Worm (Caenorhabditis elegans) whole organism, midembryonic: ENCODE measurements around the gene T01D3.1.

Experiments
- T22C8.4 ChIP-seq: fragments of 200-800 bp; sonication (Bioruptor generic); IDR thresholded peaks from 2 replicates; pipeline ENCODE4 v1.3.6; 2022; ENCODE audit warnings: missing genetic modification characterization, missing compliant biosample characterization
- klf-2 ChIP-seq: fragments of 200-800 bp; sonication (Bioruptor generic); conservative IDR thresholded peaks from 2 replicates; pipeline ENCODE4 v1.3.6; 2022; ENCODE audit warnings: missing genetic modification reagents, missing genetic modification characterization, missing compliant biosample characterization
- ref-1 ChIP-seq: fragments of 200-800 bp; sonication (Bioruptor generic); conservative IDR thresholded peaks from 2 replicates; pipeline ENCODE4 v1.3.6; 2022; ENCODE audit warnings: missing genetic modification reagents, missing genetic modification characterization, missing compliant biosample characterization

ce11 chrV:13659219-13659618 is 30.5 kb upstream of the T01D3.1 start:
- no peak for TF ChIP-seq klf-2 (GFP tag; lab: Robert Waterston, UW)
- TF ChIP-seq T22C8.4 (GFP tag; lab: Robert Waterston, UW) = no peak
- no peak for TF ChIP-seq ref-1 (GFP tag; lab: Robert Waterston, UW)
